Worm (Caenorhabditis elegans) whole organism, mixed stage, embryonic: Measurements from ENCODE around the gene ZK1248.15.

Experiments
- M03D4.4 ChIP-seq: sonication (generic microtip); optimal IDR thresholded peaks from 2 replicates; lab custom pipeline; 2017; ENCODE audit warnings: mild to moderate bottlenecking, missing genetic modification characterization, missing compliant biosample characterization
- bed-3 ChIP-seq: fragments of 200-800 bp; sonication (Bioruptor generic); optimal IDR thresholded peaks from 3 replicates; lab custom pipeline; 2018; ENCODE audit warnings: mild to moderate bottlenecking, missing genetic modification characterization, moderate library complexity, missing compliant biosample characterization
- ceh-39 ChIP-seq: fragments of 150-350 bp; optimal IDR thresholded peaks from 2 replicates; lab custom pipeline; 2014; ENCODE audit warnings: missing biosample characterization, missing genetic modification characterization
- ceh-43 ChIP-seq: fragments of 200-800 bp; sonication (Bioruptor generic); optimal IDR thresholded peaks from 2 replicates; lab custom pipeline; 2018; ENCODE audit warnings: mild to moderate bottlenecking, missing genetic modification characterization, moderate library complexity, missing compliant biosample characterization
- ceh-83 ChIP-seq: fragments of 200-800 bp; sonication (Bioruptor generic); optimal IDR thresholded peaks from 2 replicates; lab custom pipeline; 2018; ENCODE audit warnings: mild to moderate bottlenecking, missing genetic modification characterization, missing compliant biosample characterization
- ces-1 ChIP-seq: fragments of 150-350 bp; optimal IDR thresholded peaks from 2 replicates; lab custom pipeline; 2014; ENCODE audit warnings: missing biosample characterization, missing genetic modification reagents, missing genetic modification characterization
- cnd-1 ChIP-seq: fragments of 200-800 bp; sonication (Bioruptor generic); optimal IDR thresholded peaks from 2 replicates; lab custom pipeline; 2018; ENCODE audit warnings: mild to moderate bottlenecking, missing genetic modification characterization, missing compliant biosample characterization
- drap-1 ChIP-seq: fragments of 200-800 bp; sonication (Bioruptor generic); optimal IDR thresholded peaks from 3 replicates; lab custom pipeline; 2018; ENCODE audit warnings: mild to moderate bottlenecking, missing genetic modification characterization, missing compliant biosample characterization
- elt-1 ChIP-seq: sonication (generic microtip); optimal IDR thresholded peaks from 2 replicates; lab custom pipeline; 2017; ENCODE audit warnings: missing genetic modification characterization, mild to moderate bottlenecking, missing compliant biosample characterization, antibody characterized with exemption, moderate library complexity, borderline replicate concordance; ENCODE audit not compliant: insufficient read depth
- elt-3 ChIP-seq: fragments of 150-350 bp; optimal IDR thresholded peaks from 2 replicates; lab custom pipeline; 2014; ENCODE audit warnings: missing biosample characterization, missing genetic modification characterization
- flh-1 ChIP-seq: fragments of 200-800 bp; sonication (Bioruptor generic); optimal IDR thresholded peaks from 2 replicates; lab custom pipeline; 2018; ENCODE audit warnings: mild to moderate bottlenecking, missing genetic modification characterization, moderate library complexity, missing compliant biosample characterization
- ham-2 ChIP-seq: fragments of 200-800 bp; sonication (Bioruptor generic); optimal IDR thresholded peaks from 2 replicates; lab custom pipeline; 2018; ENCODE audit warnings: mild to moderate bottlenecking, missing genetic modification characterization, missing compliant biosample characterization
- hlh-1 ChIP-seq: fragments of 150-350 bp; optimal IDR thresholded peaks from 2 replicates; lab custom pipeline; 2014; ENCODE audit warnings: missing biosample characterization, missing genetic modification reagents, missing genetic modification characterization
- lin-13 ChIP-seq: fragments of 150-350 bp; optimal IDR thresholded peaks from 2 replicates; lab custom pipeline; 2014; ENCODE audit warnings: missing biosample characterization, missing genetic modification characterization
- lin-32 ChIP-seq: fragments of 200-800 bp; sonication (Bioruptor generic); optimal IDR thresholded peaks from 2 replicates; lab custom pipeline; 2018; ENCODE audit warnings: mild to moderate bottlenecking, missing genetic modification characterization, missing compliant biosample characterization
- lsy-2 ChIP-seq: fragments of 150-350 bp; optimal IDR thresholded peaks from 2 replicates; lab custom pipeline; 2014; ENCODE audit warnings: missing biosample characterization, missing genetic modification characterization
- mab-5 ChIP-seq: fragments of 150-350 bp; optimal IDR thresholded peaks from 2 replicates; lab custom pipeline; 2014; ENCODE audit warnings: missing biosample characterization, missing genetic modification characterization
- mep-1 ChIP-seq: fragments of 150-350 bp; optimal IDR thresholded peaks from 2 replicates; lab custom pipeline; 2017; ENCODE audit warnings: missing biosample characterization, missing genetic modification reagents, missing genetic modification characterization, inconsistent platforms
- mls-2 ChIP-seq: sonication (generic microtip); optimal IDR thresholded peaks from 2 replicates; lab custom pipeline; 2016; ENCODE audit warnings: mild to moderate bottlenecking, missing genetic modification characterization, moderate library complexity, missing compliant biosample characterization
- nhr-2 ChIP-seq: fragments of 150-350 bp; optimal IDR thresholded peaks from 2 replicates; lab custom pipeline; 2014; ENCODE audit warnings: missing biosample characterization, missing genetic modification characterization
- nhr-237 ChIP-seq: fragments of 150-350 bp; optimal IDR thresholded peaks from 2 replicates; lab custom pipeline; 2014; ENCODE audit warnings: missing biosample characterization, missing genetic modification characterization
- nhr-28 ChIP-seq: fragments of 150-350 bp; optimal IDR thresholded peaks from 2 replicates; lab custom pipeline; 2014; ENCODE audit warnings: missing biosample characterization, missing genetic modification characterization
- nhr-76 ChIP-seq: sonication (generic microtip); optimal IDR thresholded peaks from 2 replicates; lab custom pipeline; 2017; ENCODE audit warnings: missing biosample characterization, missing genetic modification characterization
- pha-4 ChIP-seq: fragments of 150-350 bp; optimal IDR thresholded peaks from 2 replicates; lab custom pipeline; 2018; ENCODE audit warnings: missing biosample characterization, missing genetic modification reagents, missing genetic modification characterization
- snpc-4 ChIP-seq: fragments of 150-350 bp; optimal IDR thresholded peaks from 2 replicates; lab custom pipeline; 2014; ENCODE audit warnings: missing biosample characterization, missing genetic modification characterization
- sptf-1 ChIP-seq: sonication (generic microtip); optimal IDR thresholded peaks from 2 replicates; lab custom pipeline; 2017; ENCODE audit warnings: mild to moderate bottlenecking, missing genetic modification characterization, moderate library complexity, missing compliant biosample characterization
- tbx-8 ChIP-seq: fragments of 200-800 bp; sonication (Bioruptor generic); optimal IDR thresholded peaks from 2 replicates; lab custom pipeline; 2018; ENCODE audit warnings: mild to moderate bottlenecking, missing genetic modification characterization, moderate library complexity, missing compliant biosample characterization
- unc-120 ChIP-seq: sonication (generic microtip); optimal IDR thresholded peaks from 2 replicates; lab custom pipeline; 2017; ENCODE audit warnings: missing genetic modification characterization, missing compliant biosample characterization; ENCODE audit not compliant: poor library complexity, severe bottlenecking
- unc-39 ChIP-seq: fragments of 150-350 bp; optimal IDR thresholded peaks from 2 replicates; lab custom pipeline; 2014; ENCODE audit warnings: missing biosample characterization, missing genetic modification characterization
- unc-62 ChIP-seq: fragments of 150-350 bp; optimal IDR thresholded peaks from 2 replicates; lab custom pipeline; 2014; ENCODE audit warnings: missing biosample characterization, missing genetic modification reagents, missing genetic modification characterization
- zip-8 ChIP-seq: fragments of 150-350 bp; optimal IDR thresholded peaks from 2 replicates; lab custom pipeline; 2014; ENCODE audit warnings: missing biosample characterization, missing genetic modification characterization
- ztf-11 ChIP-seq: fragments of 150-350 bp; optimal IDR thresholded peaks from 2 replicates; lab custom pipeline; 2014; ENCODE audit warnings: missing biosample characterization, missing genetic modification characterization

ZK1248.15 gene

DNA sequence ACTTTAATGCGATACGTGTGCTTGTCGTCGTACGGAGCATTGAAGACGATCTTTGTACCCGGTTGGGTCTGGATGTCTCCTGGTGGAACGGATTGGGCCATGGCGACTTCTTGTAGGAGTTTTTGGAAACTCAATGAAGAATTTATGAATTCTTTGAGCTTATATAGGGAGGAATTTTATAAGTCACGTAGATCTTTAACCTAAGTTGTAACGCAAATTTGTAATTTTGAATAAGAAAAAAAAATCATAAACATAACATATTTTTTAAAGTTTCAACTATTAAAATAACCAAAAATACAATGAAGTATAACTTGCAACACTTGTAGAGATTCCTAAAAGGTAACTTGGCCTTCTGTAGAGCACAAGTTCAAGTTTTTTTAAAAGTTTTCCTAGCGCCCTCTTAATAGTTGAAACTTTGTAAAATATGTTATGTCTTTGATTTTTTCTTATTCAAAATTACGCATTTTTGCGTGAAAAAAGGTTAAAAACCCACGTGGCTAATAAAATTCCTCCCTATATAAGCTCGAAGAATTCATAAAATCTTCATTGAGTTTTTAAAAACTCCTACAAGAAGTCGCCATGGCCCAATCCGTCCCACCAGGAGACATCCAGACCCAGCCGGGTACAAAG, 40.9 kb downstream of the ZK1248.15 start, which contains the start of the genes msp-63 and msp-142:
TSS of gene msp-63 (minus strand) at position 101 of the 630 bp plus-strand sequence.
TSS of gene msp-142 (plus strand) at position 580 of the 630 bp plus-strand sequence.
- TF ChIP-seq zip-8 (no peak), hlh-1 (tag; lab: Kevin White, UChicago) (no peak), nhr-237 (tag; lab: Kevin White, UChicago) (no peak), ceh-39 (tag; lab: Kevin White, UChicago) (no peak), lin-13 (tag; lab: Kevin White, UChicago) (no peak), unc-39 (tag; lab: Kevin White, UChicago) (no peak), lin-32 (no peak), unc-120 (tag; lab: Kevin White, UChicago) (no peak), pha-4 (no peak), snpc-4 (tag; lab: Kevin White, UChicago) (no peak), drap-1 (GFP tag; lab: Kevin White, UChicago) (no peak)

DNA sequence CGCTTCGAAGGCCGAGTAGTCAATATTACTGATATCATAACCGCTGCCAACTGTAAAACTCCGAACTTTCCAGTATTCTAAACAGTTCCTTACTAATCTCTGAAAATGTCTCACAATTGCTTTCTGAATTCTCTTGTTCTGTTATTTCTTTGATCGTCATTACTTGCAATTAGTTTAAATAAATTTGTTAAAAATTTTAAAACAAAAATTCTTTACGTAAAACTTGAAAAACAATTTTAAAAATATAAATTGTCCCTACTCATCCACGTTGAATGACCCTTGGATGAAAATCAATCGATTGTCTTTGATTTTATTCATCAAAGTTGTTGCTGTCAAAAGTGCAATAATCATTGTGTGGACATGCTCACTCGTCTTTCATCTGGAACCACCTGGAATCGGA, 44.2 kb downstream of the ZK1248.15 start, which contains the start of gene acdh-8:
TSS of gene acdh-8 (plus strand) at position 301 of the 400 bp plus-strand sequence.
- TF ChIP-seq cnd-1, result no peak
- no peak for TF ChIP-seq lsy-2 (tag; lab: Kevin White, UChicago)
- TF ChIP-seq snpc-4 (tag; lab: Kevin White, UChicago), result no peak
- no peak for TF ChIP-seq lin-13 (tag; lab: Kevin White, UChicago)
- no peak for TF ChIP-seq ceh-43 (GFP tag; lab: Kevin White, UChicago)
- no peak for TF ChIP-seq elt-3 (tag; lab: Kevin White, UChicago)
- TF ChIP-seq nhr-76, result no peak

DNA sequence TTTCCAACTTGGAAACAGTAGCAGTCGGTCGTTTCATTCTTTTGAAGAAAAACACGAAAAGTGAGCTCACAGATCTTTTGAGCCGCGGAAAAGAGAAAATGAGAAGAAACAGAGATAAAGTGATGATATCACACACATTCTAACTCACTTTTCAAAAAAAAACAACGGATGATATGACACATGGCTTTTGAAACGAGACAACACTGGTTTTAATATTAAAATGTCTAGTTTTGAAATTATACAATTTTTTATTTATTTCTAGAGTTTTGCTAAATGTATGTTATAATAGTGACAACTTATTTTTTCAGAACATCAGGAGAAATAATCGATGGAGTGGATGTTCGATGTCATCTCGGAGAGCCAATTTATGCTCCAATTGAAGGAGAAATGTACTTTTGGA, 45.9 kb downstream of the ZK1248.15 start, which contains the start of gene K05F1.14:
TSS of gene K05F1.14 (minus strand) at position 101 of the 400 bp plus-strand sequence.
- TF ChIP-seq nhr-2 (no peak), ceh-39 (tag; lab: Kevin White, UChicago) (no peak), hlh-1 (tag; lab: Kevin White, UChicago) (no peak), lin-32 (no peak), elt-3 (tag; lab: Kevin White, UChicago) (no peak), lin-13 (tag; lab: Kevin White, UChicago) (no peak), unc-39 (tag; lab: Kevin White, UChicago) (no peak), nhr-28 (tag; lab: Kevin White, UChicago) (no peak), flh-1 (GFP tag; lab: Kevin White, UChicago) (no peak), cnd-1 (no peak), mab-5 (tag; lab: Kevin White, UChicago) (no peak), mls-2 (tag; lab: Kevin White, UChicago) (no peak), lsy-2 (tag; lab: Kevin White, UChicago) (no peak), ceh-83 (no peak), ces-1 (GFP tag; lab: Kevin White, UChicago) (no peak)

DNA sequence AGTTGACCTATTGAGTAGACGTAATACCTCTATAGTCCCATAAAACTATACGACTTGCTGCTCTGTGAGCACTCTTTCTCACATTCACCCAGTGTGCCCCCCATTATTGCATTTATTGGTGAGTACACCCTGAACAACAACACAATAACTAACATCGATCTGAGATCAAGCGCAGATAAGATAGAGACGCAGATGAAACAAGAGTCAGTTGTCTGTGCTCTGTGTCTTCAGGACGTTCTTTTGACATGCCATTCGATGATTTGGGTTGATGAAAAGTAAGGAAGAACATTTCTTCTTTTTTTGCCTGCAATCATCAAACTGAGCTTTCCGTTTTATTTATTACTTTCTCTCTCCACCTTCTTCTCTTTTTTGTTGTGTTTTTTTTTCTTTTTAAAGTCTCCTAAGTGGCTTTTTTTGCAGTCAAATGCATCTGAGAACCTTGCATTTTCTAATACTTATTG, 48.0 kb downstream of the ZK1248.15 start, which contains the start of gene lect-2:
TSS of gene lect-2 (plus strand) at position 411 of the 461 bp plus-strand sequence.
- TF ChIP-seq nhr-2 (peak; percentile 35), unc-62 (GFP tag; lab: Kevin White, UChicago) (peak; percentile 28), elt-1 (tag; lab: Kevin White, UChicago) (peak; percentile 84), ceh-39 (tag; lab: Kevin White, UChicago) (no peak), drap-1 (GFP tag; lab: Kevin White, UChicago) (no peak), nhr-76 (no peak), lsy-2 (tag; lab: Kevin White, UChicago) (no peak), snpc-4 (tag; lab: Kevin White, UChicago) (no peak), ceh-43 (GFP tag; lab: Kevin White, UChicago) (no peak), hlh-1 (tag; lab: Kevin White, UChicago) (peak; percentile 94), unc-120 (tag; lab: Kevin White, UChicago) (peak; percentile 6), tbx-8 (GFP tag; lab: Kevin White, UChicago) (no peak)

DNA sequence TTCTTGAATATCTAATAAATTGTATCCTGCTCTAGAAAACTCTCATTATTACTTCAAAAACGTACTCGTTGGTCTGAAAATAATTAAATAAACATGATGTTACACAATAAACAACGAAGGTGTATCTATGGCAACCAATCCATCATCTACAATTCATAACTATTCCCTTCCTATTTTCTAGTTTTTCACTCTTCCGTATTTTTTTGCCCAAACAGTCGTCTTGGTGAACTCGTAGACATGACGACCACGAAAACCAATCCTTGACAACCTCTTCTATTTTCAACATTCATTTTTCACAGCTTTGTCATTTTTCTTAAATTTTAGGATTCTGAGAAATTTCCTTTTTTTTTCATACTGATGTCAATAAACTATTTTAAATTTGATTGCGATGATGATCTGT, 49.5 kb downstream of the ZK1248.15 start, which contains the start of gene K05F1.13:
TSS of gene K05F1.13 (plus strand) at position 301 of the 400 bp plus-strand sequence.
- no peak for TF ChIP-seq lsy-2 (tag; lab: Kevin White, UChicago)
- TF ChIP-seq drap-1 (GFP tag; lab: Kevin White, UChicago), result no peak
- no peak for TF ChIP-seq bed-3
- no peak for TF ChIP-seq elt-1 (tag; lab: Kevin White, UChicago)
- no peak for TF ChIP-seq flh-1 (GFP tag; lab: Kevin White, UChicago)
- no peak for TF ChIP-seq pha-4
- TF ChIP-seq tbx-8 (GFP tag; lab: Kevin White, UChicago), result no peak
- no peak for TF ChIP-seq M03D4.4 (tag; lab: Kevin White, UChicago)
- no peak for TF ChIP-seq ceh-83
- TF ChIP-seq mab-5 (tag; lab: Kevin White, UChicago), result no peak
- no peak for TF ChIP-seq lin-32
- TF ChIP-seq mls-2 (tag; lab: Kevin White, UChicago), result no peak
- TF ChIP-seq ham-2 (GFP tag; lab: Kevin White, UChicago), result no peak
- TF ChIP-seq ces-1 (GFP tag; lab: Kevin White, UChicago), result no peak
- no peak for TF ChIP-seq unc-39 (tag; lab: Kevin White, UChicago)
- no peak for TF ChIP-seq sptf-1 (tag; lab: Kevin White, UChicago)
- no peak for TF ChIP-seq ztf-11
- TF ChIP-seq mep-1 (tag; lab: Kevin White, UChicago), result no peak
- TF ChIP-seq cnd-1, result no peak
- TF ChIP-seq ceh-39 (tag; lab: Kevin White, UChicago), result no peak
